Fruit fly (Drosophila melanogaster) whole organism, embryonic: ENCODE measurements around the gene Ufsp2.

ENCODE experiments used
- BEAF-32 ChIP-seq: fragments of 200-800 bp; sonication (Bioruptor generic); optimal IDR thresholded peaks from 3 replicates; lab custom pipeline; 2017; ENCODE audit warnings: missing biosample characterization, missing genetic modification characterization, mild to moderate bottlenecking, moderate library complexity, missing genetic modification reagents
- BtbVII ChIP-seq: fragments of 200-800 bp; sonication (Bioruptor generic); optimal IDR thresholded peaks from 3 replicates; lab custom pipeline; 2017; ENCODE audit warnings: missing biosample characterization, mild to moderate bottlenecking, missing genetic modification characterization
- Bteb2 ChIP-seq: fragments of 200-800 bp; sonication (Bioruptor generic); optimal IDR thresholded peaks from 2 replicates; lab custom pipeline; 2016; ENCODE audit warnings: missing biosample characterization, missing genetic modification characterization
- CG12236 ChIP-seq: fragments of 200-800 bp; sonication (Bioruptor generic); optimal IDR thresholded peaks from 2 replicates; lab custom pipeline; 2016; ENCODE audit warnings: missing biosample characterization, missing genetic modification characterization
- CG14965 ChIP-seq: fragments of 200-800 bp; sonication (Bioruptor generic); optimal IDR thresholded peaks from 2 replicates; lab custom pipeline; 2016; ENCODE audit warnings: missing biosample characterization, missing genetic modification characterization, borderline replicate concordance
- CG15269 ChIP-seq: fragments of 200-800 bp; sonication (Bioruptor generic); optimal IDR thresholded peaks from 2 replicates; lab custom pipeline; 2018; ENCODE audit warnings: missing biosample characterization, mild to moderate bottlenecking, missing genetic modification characterization, moderate library complexity
- CG1529 ChIP-seq: fragments of 200-800 bp; sonication (Bioruptor generic); optimal IDR thresholded peaks from 3 replicates; lab custom pipeline; 2018; ENCODE audit warnings: missing biosample characterization, missing genetic modification characterization
- CG1602 ChIP-seq: fragments of 200-800 bp; sonication (Bioruptor generic); optimal IDR thresholded peaks from 3 replicates; lab custom pipeline; 2016; ENCODE audit warnings: missing biosample characterization, missing genetic modification characterization
- CG17802 ChIP-seq: fragments of 200-800 bp; sonication (Bioruptor generic); optimal IDR thresholded peaks from 2 replicates; lab custom pipeline; 2018; ENCODE audit warnings: missing biosample characterization, mild to moderate bottlenecking, missing genetic modification characterization, moderate library complexity
- CG32772 ChIP-seq: fragments of 200-800 bp; sonication (Bioruptor generic); IDR thresholded peaks from 2 replicates; pipeline ENCODE4 v1.3.6; 2022; ENCODE audit warnings: missing biosample characterization, missing genetic modification characterization
- CG3726 ChIP-seq: fragments of 200-800 bp; sonication (Bioruptor generic); IDR thresholded peaks from 3 replicates; pipeline ENCODE4, ENCODE4 v1.3.6; 2022; ENCODE audit warnings: missing biosample characterization, missing genetic modification characterization
- Dip2 ChIP-seq: fragments of 200-800 bp; sonication (Bioruptor generic); IDR thresholded peaks from 2 replicates; pipeline ENCODE4 v1.3.6; 2022; ENCODE audit warnings: missing biosample characterization, missing genetic modification characterization
- Dip3 ChIP-seq: fragments of 200-800 bp; sonication (Bioruptor generic); optimal IDR thresholded peaks from 3 replicates; lab custom pipeline; 2016; ENCODE audit warnings: missing biosample characterization, missing genetic modification characterization
- Doc3 ChIP-seq: fragments of 200-800 bp; sonication (Bioruptor generic); IDR thresholded peaks from 3 replicates; pipeline ENCODE4 v1.3.6; 2022; ENCODE audit warnings: missing biosample characterization, missing genetic modification characterization; ENCODE audit not compliant: partially characterized antibody
- Dp ChIP-seq: fragments of 200-800 bp; sonication (Bioruptor generic); optimal IDR thresholded peaks from 2 replicates; lab custom pipeline; 2018; ENCODE audit warnings: missing biosample characterization, mild to moderate bottlenecking, missing genetic modification characterization, moderate library complexity
- Gsc ChIP-seq: fragments of 200-800 bp; sonication (Bioruptor generic); IDR thresholded peaks from 2 replicates; pipeline ENCODE4 v1.3.6; 2022; ENCODE audit warnings: missing biosample characterization, missing genetic modification characterization
- Hr78 ChIP-seq, 2 experiments: fragments of 200-800 bp in 1 of 2; fragments of >200 bp in 1 of 2; sonication (Bioruptor generic) in 1 of 2; optimal IDR thresholded peaks; 2 replicates each; lab custom pipeline; 2017 to 2019; ENCODE audit warnings: missing biosample characterization in 2 of 2, missing genetic modification characterization in 2 of 2, mild to moderate bottlenecking in 1 of 2, moderate library complexity in 1 of 2
- MBD-R2 ChIP-seq: fragments of 200-800 bp; sonication (Bioruptor generic); IDR thresholded peaks from 2 replicates; pipeline ENCODE4 v1.3.6; 2022; ENCODE audit warnings: missing biosample characterization, missing genetic modification characterization
- Mad ChIP-seq: fragments of 200-800 bp; sonication (Bioruptor generic); optimal IDR thresholded peaks from 2 replicates; lab custom pipeline; 2016; ENCODE audit warnings: missing biosample characterization, missing genetic modification characterization
- Mrtf ChIP-seq: fragments of 200-800 bp; sonication (Bioruptor generic); IDR thresholded peaks from 3 replicates; pipeline ENCODE4 v1.3.6; 2022; ENCODE audit warnings: missing biosample characterization, missing genetic modification characterization
- Neu2 ChIP-seq: fragments of 200-800 bp; sonication (Bioruptor generic); optimal IDR thresholded peaks from 3 replicates; lab custom pipeline; 2016; ENCODE audit warnings: missing biosample characterization, missing genetic modification characterization, borderline replicate concordance
- Oaz ChIP-seq: fragments of 200-800 bp; sonication (Bioruptor generic); IDR thresholded peaks from 2 replicates; pipeline ENCODE4 v1.3.6; 2022; ENCODE audit warnings: missing biosample characterization, missing genetic modification characterization
- Pdp1 ChIP-seq, 2 experiments: fragments of 200-800 bp; sonication (Bioruptor generic); optimal IDR thresholded peaks; 3 replicates each; lab custom pipeline; 2016; ENCODE audit warnings: missing biosample characterization in 2 of 2, missing genetic modification characterization in 2 of 2, mild to moderate bottlenecking in 1 of 2, moderate library complexity in 1 of 2
- Sry-β ChIP-seq: fragments of 200-800 bp; sonication (Bioruptor generic); optimal IDR thresholded peaks from 2 replicates; lab custom pipeline; 2018; ENCODE audit warnings: missing biosample characterization, mild to moderate bottlenecking, missing genetic modification characterization, moderate library complexity
- Tbp ChIP-seq: fragments of >200 bp; optimal IDR thresholded peaks from 2 replicates; lab custom pipeline; 2018; ENCODE audit warnings: missing biosample characterization, missing genetic modification characterization
- Trl ChIP-seq, 3 experiments: fragments of >200 bp in 2 of 3; fragments of 200-800 bp in 1 of 3; sonication (Bioruptor generic) in 1 of 3; optimal IDR thresholded peaks; 2 replicates in 1 of 3; 3 replicates in 2 of 3; lab custom pipeline; 2016 to 2017; ENCODE audit warnings: missing biosample characterization in 1 of 3, missing genetic modification characterization in 1 of 3
- Usf ChIP-seq: fragments of 200-800 bp; sonication (Bioruptor generic); optimal IDR thresholded peaks from 2 replicates; lab custom pipeline; 2017; ENCODE audit warnings: missing genotype, missing biosample characterization, missing genetic modification characterization
- abd-A ChIP-seq: fragments of 200-800 bp; sonication (Bioruptor generic); optimal IDR thresholded peaks from 3 replicates; lab custom pipeline; 2019; ENCODE audit warnings: missing biosample characterization, mild to moderate bottlenecking, missing genetic modification characterization, moderate library complexity
- ap ChIP-seq: fragments of 200-800 bp; sonication (Bioruptor generic); IDR thresholded peaks from 2 replicates; pipeline ENCODE4 v1.3.6; 2022; ENCODE audit warnings: missing biosample characterization, missing genetic modification characterization
- caup ChIP-seq: fragments of 200-800 bp; sonication (Bioruptor generic); optimal IDR thresholded peaks from 3 replicates; lab custom pipeline; 2017; ENCODE audit warnings: missing biosample characterization, mild to moderate bottlenecking, missing genetic modification characterization, moderate library complexity; ENCODE audit not compliant: severe bottlenecking
- chn ChIP-seq: fragments of 200-800 bp; sonication (Bioruptor generic); optimal IDR thresholded peaks from 2 replicates; lab custom pipeline; 2016; ENCODE audit warnings: missing biosample characterization, missing genetic modification characterization
- disco-r ChIP-seq: fragments of 200-800 bp; sonication (Bioruptor generic); optimal IDR thresholded peaks from 2 replicates; lab custom pipeline; 2016; ENCODE audit warnings: missing biosample characterization, missing genetic modification characterization
- ewg ChIP-seq: fragments of 200-800 bp; sonication (Bioruptor generic); optimal IDR thresholded peaks from 3 replicates; lab custom pipeline; 2017; ENCODE audit warnings: mild to moderate bottlenecking, missing biosample characterization, missing genetic modification reagents, missing genetic modification characterization
- fd64A ChIP-seq: fragments of 200-800 bp; sonication (Bioruptor generic); optimal IDR thresholded peaks from 3 replicates; lab custom pipeline; 2018; ENCODE audit warnings: missing biosample characterization, mild to moderate bottlenecking, missing genetic modification characterization
- kni ChIP-seq: fragments of 200-800 bp; sonication (Bioruptor generic); optimal IDR thresholded peaks from 3 replicates; lab custom pipeline; 2017; ENCODE audit warnings: mild to moderate bottlenecking, missing biosample characterization, missing genetic modification reagents, missing genetic modification characterization
- lbe ChIP-seq: fragments of 200-800 bp; sonication (Bioruptor generic); optimal IDR thresholded peaks from 2 replicates; lab custom pipeline; 2016; ENCODE audit warnings: missing biosample characterization, mild to moderate bottlenecking, missing genetic modification characterization
- nau ChIP-seq: fragments of 200-800 bp; sonication (Bioruptor generic); optimal IDR thresholded peaks from 3 replicates; lab custom pipeline; 2017; ENCODE audit warnings: missing biosample characterization, mild to moderate bottlenecking, missing genetic modification characterization, missing genetic modification reagents
- odd ChIP-seq: fragments of 200-800 bp; sonication (Bioruptor generic); optimal IDR thresholded peaks from 2 replicates; lab custom pipeline; 2017; ENCODE audit warnings: missing biosample characterization, mild to moderate bottlenecking, missing genetic modification characterization
- onecut ChIP-seq: fragments of 200-800 bp; sonication (Bioruptor generic); IDR thresholded peaks from 2 replicates; pipeline ENCODE4 v1.3.6; 2022; ENCODE audit warnings: missing biosample characterization, missing genetic modification characterization
- pfk ChIP-seq: fragments of 200-800 bp; sonication (Bioruptor generic); optimal IDR thresholded peaks from 2 replicates; lab custom pipeline; 2018; ENCODE audit warnings: missing biosample characterization, mild to moderate bottlenecking, missing genetic modification characterization, moderate library complexity
- psq ChIP-seq: fragments of 200-800 bp; sonication (Bioruptor generic); optimal IDR thresholded peaks from 2 replicates; lab custom pipeline; 2017; ENCODE audit warnings: missing biosample characterization, missing genetic modification characterization
- salm ChIP-seq: fragments of 200-800 bp; sonication (Bioruptor generic); optimal IDR thresholded peaks from 2 replicates; lab custom pipeline; 2018; ENCODE audit warnings: missing biosample characterization, mild to moderate bottlenecking, missing genetic modification characterization
- scrt ChIP-seq: fragments of 200-800 bp; sonication (Bioruptor generic); optimal IDR thresholded peaks from 2 replicates; lab custom pipeline; 2018; ENCODE audit warnings: missing biosample characterization, mild to moderate bottlenecking, missing genetic modification characterization, moderate library complexity
- sqz ChIP-seq: fragments of 200-800 bp; sonication (Bioruptor generic); optimal IDR thresholded peaks from 3 replicates; lab custom pipeline; 2018; ENCODE audit warnings: missing biosample characterization, mild to moderate bottlenecking, missing genetic modification characterization
- usp ChIP-seq: fragments of >200 bp; optimal IDR thresholded peaks from 2 replicates; lab custom pipeline; 2017; ENCODE audit warnings: missing biosample characterization, missing genetic modification characterization
- zen ChIP-seq: fragments of 200-800 bp; sonication (Bioruptor generic); optimal IDR thresholded peaks from 3 replicates; lab custom pipeline; 2018; ENCODE audit warnings: missing biosample characterization, mild to moderate bottlenecking, missing genetic modification characterization, moderate library complexity

Gene Ufsp2

dm6 chr3L:15539903-15540409 lies 36.4 kb upstream of the Ufsp2 start (continued):
- TF ChIP-seq usp (GFP tag; lab: Kevin White, UChicago) (no peak), MBD-R2 (GFP tag; lab: Robert Waterston, UW) (no peak), lbe (GFP tag; lab: Kevin White, UChicago) (no peak), nau (GFP tag; lab: Kevin White, UChicago) (no peak), psq (GFP tag; lab: Kevin White, UChicago) (no peak), Bteb2 (no peak), Hr78 (GFP tag; optimal IDR thresholded peaks at IDR 0.05; lab: Kevin White, UChicago) (no peak), CG15269 (tag; lab: Kevin White, UChicago) (no peak), kni (GFP tag; lab: Kevin White, UChicago) (peak; percentile 12), disco-r (GFP tag; lab: Kevin White, UChicago) (no peak), Usf (GFP tag; lab: Kevin White, UChicago) (no peak), ap (GFP tag; lab: Robert Waterston, UW) (no peak), Gsc (GFP tag; lab: Robert Waterston, UW) (no peak), Pdp1 (GFP tag; optimal IDR thresholded peaks at IDR 0.05; lab: Kevin White, UChicago) (peak in 1 of 2 experiments; percentile 53)

dm6 chr3L:15540682-15541081 lies 35.7 kb upstream of the Ufsp2 start:
- TF ChIP-seq fd64A (GFP tag; lab: Kevin White, UChicago) = no peak
- no peak for TF ChIP-seq Mrtf (GFP tag; lab: Robert Waterston, UW)
- 0 out of 2 replicates have a peak, but pooled peaks have one; percentile 23 for TF ChIP-seq CG32772 (GFP tag; lab: Robert Waterston, UW)
- TF ChIP-seq Neu2 = no peak
- no peak for TF ChIP-seq Mad (GFP tag; lab: Kevin White, UChicago)
- TF ChIP-seq sqz (GFP tag; lab: Kevin White, UChicago) = peak; percentile 66
- no peak for TF ChIP-seq Dip2 (GFP tag; lab: Robert Waterston, UW)
- peak; percentile 38 for TF ChIP-seq ewg (GFP tag; lab: Kevin White, UChicago)
- TF ChIP-seq Tbp (GFP tag; lab: Kevin White, UChicago) = no peak
- TF ChIP-seq Trl (optimal IDR thresholded peaks at IDR 0.05; lab: Kevin White, UChicago) = peak; percentile 18 to 50
- no peak for TF ChIP-seq Trl (GFP tag; optimal IDR thresholded peaks at IDR 0.05; lab: Kevin White, UChicago)
- no peak for TF ChIP-seq Dip3 (GFP tag; lab: Kevin White, UChicago)
- TF ChIP-seq CG14965 (GFP tag; lab: Kevin White, UChicago) = no peak
- TF ChIP-seq, all 482 proteins: peak for 4

dm6 chr3L:15541281-15541680 lies 35.1 kb upstream of the Ufsp2 start:
- TF ChIP-seq chn (GFP tag; lab: Kevin White, UChicago) (no peak), caup (GFP tag; lab: Kevin White, UChicago) (no peak), pfk (no peak), abd-A (tag; lab: Kevin White, UChicago) (peak; percentile 40), Doc3 (GFP tag; lab: Robert Waterston, UW) (no peak), scrt (GFP tag; lab: Kevin White, UChicago) (peak; percentile 94), CG17802 (tag; lab: Kevin White, UChicago) (no peak), zen (peak; percentile 51)

- TF ChIP-seq Dp (GFP tag; lab: Kevin White, UChicago) (no peak), CG32772 (GFP tag; lab: Robert Waterston, UW) (no peak), onecut (GFP tag; lab: Robert Waterston, UW) (no peak), Sry-β (GFP tag; lab: Kevin White, UChicago) (no peak), BtbVII (GFP tag; lab: Kevin White, UChicago) (no peak), odd (no peak), Oaz (GFP tag; lab: Robert Waterston, UW) (no peak), CG12236 (GFP tag; lab: Kevin White, UChicago) (no peak), CG1602 (GFP tag; lab: Kevin White, UChicago) (no peak), CG3726 (GFP tag; lab: Robert Waterston, UW) (no peak), BEAF-32 (GFP tag; lab: Kevin White, UChicago) (no peak), CG1529 (GFP tag; lab: Kevin White, UChicago) (no peak), salm (tag; lab: Kevin White, UChicago) (no peak)
These were observed 33.3 kb upstream of the Ufsp2 start for dm6 chr3L:15543049-15543448.
